Worm (Caenorhabditis elegans) whole organism, L4 larva: ENCODE data around the gene Y43F8B.12.

Experiments
- F49E8.2 ChIP-seq: sonication (generic microtip); optimal IDR thresholded peaks from 2 replicates; lab custom pipeline; 2016; ENCODE audit warnings: missing compliant biosample characterization, mild to moderate bottlenecking, missing genetic modification characterization, borderline replicate concordance
- T20F7.1 ChIP-seq: fragments of 200-800 bp; sonication (Bioruptor generic); optimal IDR thresholded peaks from 2 replicates; lab custom pipeline; 2018; ENCODE audit warnings: mild to moderate bottlenecking, missing genetic modification characterization, missing compliant biosample characterization
- Y75B8A.6 ChIP-seq: fragments of 200-800 bp; sonication (Bioruptor generic); IDR thresholded peaks from 2 replicates; pipeline ENCODE4 v1.3.6; 2022; ENCODE audit warnings: missing genetic modification reagents, missing genetic modification characterization, missing compliant biosample characterization
- aha-1 ChIP-seq: fragments of 150-350 bp; peaks from one replicate; lab custom pipeline; 2014; ENCODE audit warnings: missing biosample characterization, missing genetic modification characterization
- arid-1 ChIP-seq: fragments of 200-800 bp; sonication (Bioruptor generic); conservative IDR thresholded peaks from 2 replicates; pipeline ENCODE4 v1.3.6; 2022; ENCODE audit warnings: missing genetic modification reagents, missing genetic modification characterization, missing compliant biosample characterization
- ceh-28 ChIP-seq: fragments of 150-350 bp; optimal IDR thresholded peaks from 2 replicates; lab custom pipeline; 2014; ENCODE audit warnings: missing biosample characterization, missing genetic modification reagents, missing genetic modification characterization
- daf-16 ChIP-seq, 3 experiments: sonication (generic microtip); optimal IDR thresholded peaks; 2 replicates each; lab custom pipeline; 2016 to 2017; ENCODE audit warnings: missing genetic modification characterization in 3 of 3, missing genetic modification reagents in 3 of 3, mild to moderate bottlenecking in 2 of 3, missing compliant biosample characterization in 2 of 3, missing biosample characterization in 1 of 3, moderate library complexity in 1 of 3
- daf-8 ChIP-seq: fragments of 200-800 bp; sonication (Bioruptor generic); IDR thresholded peaks from 2 replicates; pipeline ENCODE4 v1.3.6; 2022; ENCODE audit warnings: missing genetic modification characterization, missing compliant biosample characterization
- dmd-6 ChIP-seq: fragments of 200-800 bp; sonication (Bioruptor generic); IDR thresholded peaks from 2 replicates; pipeline ENCODE4 v1.3.6; 2022; ENCODE audit warnings: missing genetic modification reagents, missing genetic modification characterization, missing compliant biosample characterization
- dmd-9 ChIP-seq: fragments of 200-800 bp; sonication (Bioruptor generic); IDR thresholded peaks from 2 replicates; pipeline ENCODE4 v1.3.6; 2022; ENCODE audit warnings: missing genetic modification reagents, missing genetic modification characterization, missing compliant biosample characterization
- dve-1 ChIP-seq: sonication (generic microtip); optimal IDR thresholded peaks from 2 replicates; lab custom pipeline; 2017; ENCODE audit warnings: antibody characterized with exemption, mild to moderate bottlenecking, missing genetic modification characterization, missing compliant biosample characterization; ENCODE audit not compliant: insufficient read depth
- egl-43 ChIP-seq: fragments of 200-800 bp; sonication (Bioruptor generic); IDR thresholded peaks from 2 replicates; pipeline ENCODE4 v1.3.6; 2022; ENCODE audit warnings: missing genetic modification reagents, missing genetic modification characterization, missing compliant biosample characterization
- fkh-10 ChIP-seq: fragments of 150-350 bp; optimal IDR thresholded peaks from 2 replicates; lab custom pipeline; 2014; ENCODE audit warnings: missing biosample characterization, missing genetic modification reagents, missing genetic modification characterization
- fos-1 ChIP-seq: fragments of 150-350 bp; optimal IDR thresholded peaks from 2 replicates; lab custom pipeline; 2014; ENCODE audit warnings: missing biosample characterization, missing genetic modification characterization
- gei-8 ChIP-seq: fragments of 200-800 bp; sonication (Bioruptor generic); optimal IDR thresholded peaks from 2 replicates; lab custom pipeline; 2018; ENCODE audit warnings: mild to moderate bottlenecking, missing genetic modification characterization, missing compliant biosample characterization
- hlh-11 ChIP-seq: fragments of 200-800 bp; sonication (Bioruptor generic); optimal IDR thresholded peaks from 2 replicates; lab custom pipeline; 2018; ENCODE audit warnings: mild to moderate bottlenecking, missing genetic modification characterization, missing compliant biosample characterization
- hlh-30 ChIP-seq: sonication (generic microtip); optimal IDR thresholded peaks from 2 replicates; lab custom pipeline; 2017; ENCODE audit warnings: antibody characterized with exemption, mild to moderate bottlenecking, missing genetic modification characterization, missing compliant biosample characterization; ENCODE audit not compliant: insufficient read depth
- hmg-1.1 ChIP-seq: fragments of 200-800 bp; sonication (Bioruptor generic); IDR thresholded peaks from 2 replicates; pipeline ENCODE4 v1.3.6; 2022; ENCODE audit warnings: missing genetic modification reagents, missing genetic modification characterization, missing compliant biosample characterization
- lin-15B ChIP-seq: fragments of 150-350 bp; sonication (generic microtip); optimal IDR thresholded peaks from 3 replicates; lab custom pipeline; 2014; ENCODE audit warnings: missing biosample characterization, missing genetic modification characterization
- lin-29 ChIP-seq: fragments of 200-800 bp; sonication (Bioruptor generic); IDR thresholded peaks from 2 replicates; pipeline ENCODE4 v1.3.6; 2022; ENCODE audit warnings: missing genetic modification reagents, missing genetic modification characterization, missing compliant biosample characterization
- lin-38 ChIP-seq: fragments of 200-800 bp; sonication (Bioruptor generic); IDR thresholded peaks from 2 replicates; pipeline ENCODE4 v1.3.6; 2022; ENCODE audit warnings: missing genetic modification reagents, missing genetic modification characterization, missing compliant biosample characterization
- lir-3 ChIP-seq: sonication (generic microtip); optimal IDR thresholded peaks from 2 replicates; lab custom pipeline; 2016; ENCODE audit warnings: mild to moderate bottlenecking, missing genetic modification characterization, missing compliant biosample characterization
- mdl-1 ChIP-seq, 2 experiments: fragments of 150-350 bp in 1 of 2; sonication (generic microtip) in 1 of 2; optimal IDR thresholded peaks; 2 replicates each; lab custom pipeline; 2014 to 2017; ENCODE audit warnings: missing biosample characterization in 2 of 2, missing genetic modification characterization in 2 of 2
- mxl-3 ChIP-seq: fragments of 200-800 bp; sonication (Bioruptor generic); optimal IDR thresholded peaks from 2 replicates; lab custom pipeline; 2018; ENCODE audit warnings: mild to moderate bottlenecking, missing genetic modification characterization, missing compliant biosample characterization
- nhr-102 ChIP-seq: sonication (generic microtip); optimal IDR thresholded peaks from 2 replicates; lab custom pipeline; 2016; ENCODE audit warnings: mild to moderate bottlenecking, missing genetic modification characterization, moderate library complexity, missing compliant biosample characterization
- nhr-28 ChIP-seq: fragments of 150-350 bp; optimal IDR thresholded peaks from 2 replicates; lab custom pipeline; 2014; ENCODE audit warnings: missing biosample characterization, missing genetic modification characterization
- nhr-41 ChIP-seq: fragments of 200-800 bp; sonication (Bioruptor generic); IDR thresholded peaks from 2 replicates; pipeline ENCODE4 v1.3.6; 2022; ENCODE audit warnings: missing genetic modification reagents, missing genetic modification characterization, missing compliant biosample characterization
- nhr-6 ChIP-seq: fragments of 150-350 bp; optimal IDR thresholded peaks from 2 replicates; lab custom pipeline; 2014; ENCODE audit warnings: missing biosample characterization, missing genetic modification characterization
- php-3 ChIP-seq: fragments of 200-800 bp; sonication (Bioruptor generic); IDR thresholded peaks from 2 replicates; pipeline ENCODE4 v1.3.6; 2022; ENCODE audit warnings: missing genetic modification reagents, missing genetic modification characterization, missing compliant biosample characterization
- pqm-1 ChIP-seq: sonication (generic microtip); optimal IDR thresholded peaks from 2 replicates; lab custom pipeline; 2017; ENCODE audit warnings: missing biosample characterization, missing genetic modification characterization
- snpc-1.2 ChIP-seq: fragments of 200-800 bp; sonication (Bioruptor generic); IDR thresholded peaks from 2 replicates; pipeline ENCODE4 v1.3.6; 2022; ENCODE audit warnings: missing genetic modification reagents, missing genetic modification characterization, missing compliant biosample characterization
- unc-39 ChIP-seq: sonication (generic microtip); optimal IDR thresholded peaks from 2 replicates; lab custom pipeline; 2017; ENCODE audit warnings: missing biosample characterization, missing genetic modification characterization
- unc-62 ChIP-seq, 3 experiments: fragments of 150-350 bp in 1 of 3; sonication (generic microtip); optimal IDR thresholded peaks in 2 of 3; peaks in 1 of 3; 1 replicate in 1 of 3; 2 replicates in 2 of 3; lab custom pipeline; 2014 to 2017; ENCODE audit warnings: missing biosample characterization in 3 of 3, missing genetic modification characterization in 3 of 3, missing genetic modification reagents in 3 of 3, missing genotype in 1 of 3
- zfp-3 ChIP-seq: fragments of 200-800 bp; sonication (Bioruptor generic); conservative IDR thresholded peaks from 2 replicates; pipeline ENCODE4 v1.3.6; 2022; ENCODE audit warnings: missing genetic modification reagents, missing genetic modification characterization, missing compliant biosample characterization
- zip-2 ChIP-seq: fragments of 150-350 bp; optimal IDR thresholded peaks from 2 replicates; lab custom pipeline; 2014; ENCODE audit warnings: missing biosample characterization, missing genetic modification characterization

The Y43F8B.12 gene

ce11 chrV:19449544-19449943 is 18.6 kb upstream of the Y43F8B.12 start, which contains the start of gene M04C3.5:
Gene M04C3.5 (plus strand): TSS chrV:19449733.
- TF ChIP-seq mdl-1 (tag; optimal IDR thresholded peaks at IDR 0.05; lab: Kevin White, UChicago) (no peak), egl-43 (GFP tag; lab: Robert Waterston, UW) (no peak), nhr-28 (tag; lab: Kevin White, UChicago) (peak; percentile 23), snpc-1.2 (GFP tag; lab: Robert Waterston, UW) (no peak), daf-16 (GFP tag; optimal IDR thresholded peaks at IDR 0.05; lab: Kevin White, UChicago) (no peak), daf-16 (tag; optimal IDR thresholded peaks at IDR 0.05; lab: Kevin White, UChicago) (peak; percentile 35), aha-1 (tag; lab: Kevin White, UChicago) (peak; percentile 48), lin-38 (no peak), lin-29 (GFP tag; lab: Robert Waterston, UW) (no peak), F49E8.2 (no peak), fkh-10 (GFP tag; lab: Kevin White, UChicago) (no peak), dmd-9 (GFP tag; lab: Robert Waterston, UW) (no peak), unc-39 (tag; lab: Kevin White, UChicago) (no peak), fos-1 (tag; lab: Kevin White, UChicago) (no peak), hlh-11 (tag; lab: Kevin White, UChicago) (peak; percentile 26), lir-3 (no peak), Y75B8A.6 (GFP tag; lab: Robert Waterston, UW) (no peak), arid-1 (no peak), unc-62 (GFP tag; optimal IDR thresholded peaks at IDR 0.05 in 1 of 2; lab: Kevin White, UChicago) (peak in 1 of 2 experiments; percentile 67), unc-62 (tag; optimal IDR thresholded peaks at IDR 0.05; lab: Kevin White, UChicago) (no peak), daf-8 (GFP tag; lab: Robert Waterston, UW) (no peak), pqm-1 (tag; lab: Kevin White, UChicago) (peak; percentile 55), zfp-3 (no peak), dve-1 (no peak), dmd-6 (GFP tag; lab: Robert Waterston, UW) (peak; percentile 61), hmg-1.1 (GFP tag; lab: Robert Waterston, UW) (no peak), nhr-41 (no peak), nhr-6 (no peak), mxl-3 (GFP tag; lab: Kevin White, UChicago) (no peak), lin-15B (no peak), nhr-102 (tag; lab: Kevin White, UChicago) (no peak)
- TF ChIP-seq, all 104 proteins: peak for 7

ce11 chrV:19455650-19456049 is 12.5 kb upstream of the Y43F8B.12 start, which contains the start of the genes Y43F8B.13 and Y43F8B.14:
Gene Y43F8B.13 (plus strand): TSS chrV:19455950.
Gene Y43F8B.14 (minus strand): TSS chrV:19455971.
- TF ChIP-seq pqm-1 (tag; lab: Kevin White, UChicago) (peak; percentile 56), F49E8.2 (no peak), dmd-6 (GFP tag; lab: Robert Waterston, UW) (no peak), php-3 (GFP tag; lab: Robert Waterston, UW) (no peak), nhr-28 (tag; lab: Kevin White, UChicago) (no peak), hlh-30 (tag; lab: Kevin White, UChicago) (no peak), ceh-28 (tag; lab: Kevin White, UChicago) (no peak), daf-16 (GFP tag; optimal IDR thresholded peaks at IDR 0.05; lab: Kevin White, UChicago) (no peak), daf-16 (tag; optimal IDR thresholded peaks at IDR 0.05; lab: Kevin White, UChicago) (peak; percentile 35), gei-8 (no peak)
- TF ChIP-seq, all 104 proteins: peak for 2

- TF ChIP-seq hlh-30 (tag; lab: Kevin White, UChicago) (no peak), zip-2 (tag; lab: Kevin White, UChicago) (no peak), unc-62 (GFP tag; optimal IDR thresholded peaks at IDR 0.05 in 1 of 2; lab: Kevin White, UChicago) (peak in 1 of 2 experiments; percentile 7), unc-62 (tag; optimal IDR thresholded peaks at IDR 0.05; lab: Kevin White, UChicago) (no peak), mxl-3 (GFP tag; lab: Kevin White, UChicago) (no peak), daf-16 (GFP tag; optimal IDR thresholded peaks at IDR 0.05; lab: Kevin White, UChicago) (no peak), daf-16 (tag; optimal IDR thresholded peaks at IDR 0.05; lab: Kevin White, UChicago) (peak; percentile 17), T20F7.1 (GFP tag; lab: Kevin White, UChicago) (no peak)
Observed at ce11 chrV:19457120-19457519, 11.1 kb upstream of the Y43F8B.12 start, which contains the start of gene Y43F8B.24. Gene Y43F8B.24 (plus strand): TSS chrV:19457420.
